Worm (Caenorhabditis elegans): ENCODE data around the gene clic-1.

DNA sequence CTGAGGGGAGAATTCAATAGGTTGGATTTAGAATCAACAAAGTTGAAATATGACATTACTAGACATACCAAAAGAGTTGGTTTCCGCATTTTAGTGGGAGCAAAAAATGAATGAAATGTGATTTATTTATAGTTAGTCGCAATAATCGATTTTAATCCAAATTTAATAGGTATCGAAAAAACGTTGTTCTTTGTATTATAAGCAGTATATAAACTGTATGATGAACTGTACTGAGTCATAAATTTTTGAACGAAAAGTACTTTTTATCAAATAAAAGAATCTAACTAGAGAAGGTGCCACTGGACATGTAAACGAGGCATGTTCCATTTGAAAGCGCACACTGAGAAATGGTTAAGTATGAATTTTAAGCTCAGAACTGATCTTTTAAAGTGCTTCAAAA is 44.8 kb downstream of the clic-1 start, which contains the start of gene C12D5.9:
- TF ChIP-seq B0336.3 (GFP tag; IDR thresholded peaks at IDR 0.05): no peak
- no peak for TF ChIP-seq unc-130 (GFP tag; optimal IDR thresholded peaks at IDR 0.05)
- no peak for TF ChIP-seq zfh-2 (GFP tag; conservative IDR thresholded peaks at IDR 0.05)
- TF ChIP-seq hmg-20 (GFP tag; IDR thresholded peaks at IDR 0.05): no peak
- no peak for TF ChIP-seq ccch-3 (GFP tag; optimal IDR thresholded peaks at IDR 0.05)
- TF ChIP-seq unc-62 (GFP tag; optimal IDR thresholded peaks at IDR 0.05): no peak
- TF ChIP-seq madf-3 (GFP tag; IDR thresholded peaks at IDR 0.05): no peak
- no peak for TF ChIP-seq F22D6.2 (tag; optimal IDR thresholded peaks at IDR 0.05)
- no peak for TF ChIP-seq snpc-1.1 (tag; optimal IDR thresholded peaks at IDR 0.05; ENCODE audit: insufficient read depth)
- TF ChIP-seq zim-3 (tag; optimal IDR thresholded peaks at IDR 0.05): no peak
- no peak for TF ChIP-seq nhr-179 (tag; optimal IDR thresholded peaks at IDR 0.05)
